Worm (Caenorhabditis elegans) whole organism, late embryonic: ENCODE results near the gene F08F1.9.

Source experiments
- C08G9.2 ChIP-seq: sonication (generic microtip); optimal IDR thresholded peaks from 2 replicates; lab custom pipeline; 2016; ENCODE audit warnings: mild to moderate bottlenecking, missing genetic modification characterization, moderate library complexity, missing compliant biosample characterization
- C38D4.7 ChIP-seq: fragments of 200-800 bp; sonication (Bioruptor generic); optimal IDR thresholded peaks from 2 replicates; lab custom pipeline; 2018; ENCODE audit warnings: mild to moderate bottlenecking, missing genetic modification characterization, moderate library complexity, missing compliant biosample characterization
- K02D7.2 ChIP-seq: sonication (generic microtip); optimal IDR thresholded peaks from 2 replicates; lab custom pipeline; 2017; ENCODE audit warnings: mild to moderate bottlenecking, missing genetic modification characterization, missing compliant biosample characterization
- K09A11.1 ChIP-seq: sonication (generic microtip); optimal IDR thresholded peaks from 2 replicates; lab custom pipeline; 2017; ENCODE audit warnings: antibody characterized with exemption, mild to moderate bottlenecking, missing genetic modification characterization, missing compliant biosample characterization; ENCODE audit not compliant: insufficient read depth
- T23F11.4 ChIP-seq: fragments of 200-800 bp; sonication (Bioruptor generic); optimal IDR thresholded peaks from 2 replicates; lab custom pipeline; 2018; ENCODE audit warnings: mild to moderate bottlenecking, missing genetic modification characterization, missing compliant biosample characterization
- Y22D7AL.16 ChIP-seq: sonication (generic microtip); optimal IDR thresholded peaks from 2 replicates; lab custom pipeline; 2016; ENCODE audit warnings: missing genetic modification characterization, missing compliant biosample characterization
- ahr-1 ChIP-seq: sonication (generic microtip); optimal IDR thresholded peaks from 2 replicates; lab custom pipeline; 2016; ENCODE audit warnings: missing genetic modification characterization, missing compliant biosample characterization
- ceh-14 ChIP-seq: sonication (generic microtip); optimal IDR thresholded peaks from 2 replicates; lab custom pipeline; 2016; ENCODE audit warnings: missing genotype, missing genetic modification characterization, missing compliant biosample characterization
- ceh-19 ChIP-seq: fragments of 200-800 bp; sonication (Bioruptor generic); optimal IDR thresholded peaks from 2 replicates; lab custom pipeline; 2018; ENCODE audit warnings: mild to moderate bottlenecking, missing genetic modification characterization, missing compliant biosample characterization
- ceh-2 ChIP-seq: sonication (generic microtip); optimal IDR thresholded peaks from 2 replicates; lab custom pipeline; 2016; ENCODE audit warnings: missing genotype, missing genetic modification characterization, missing compliant biosample characterization
- ceh-22 ChIP-seq: sonication (generic microtip); optimal IDR thresholded peaks from 2 replicates; lab custom pipeline; 2017; ENCODE audit warnings: missing biosample characterization, missing genetic modification characterization
- ceh-30 ChIP-seq: fragments of 150-350 bp; optimal IDR thresholded peaks from 2 replicates; lab custom pipeline; 2014; ENCODE audit warnings: missing biosample characterization, missing genetic modification characterization
- ceh-31 ChIP-seq: sonication (generic microtip); optimal IDR thresholded peaks from 2 replicates; lab custom pipeline; 2016; ENCODE audit warnings: missing genetic modification characterization, missing compliant biosample characterization
- ceh-34 ChIP-seq: sonication (generic microtip); optimal IDR thresholded peaks from 2 replicates; lab custom pipeline; 2016; ENCODE audit warnings: mild to moderate bottlenecking, missing genetic modification characterization, missing compliant biosample characterization
- ceh-48 ChIP-seq: sonication (generic microtip); optimal IDR thresholded peaks from 2 replicates; lab custom pipeline; 2016; ENCODE audit warnings: missing genetic modification characterization, inconsistent platforms, missing compliant biosample characterization
- ceh-6 ChIP-seq: fragments of 200-800 bp; sonication (Bioruptor generic); optimal IDR thresholded peaks from 2 replicates; lab custom pipeline; 2018; ENCODE audit warnings: mild to moderate bottlenecking, missing genetic modification characterization, missing compliant biosample characterization
- dve-1 ChIP-seq: sonication (generic microtip); optimal IDR thresholded peaks from 2 replicates; lab custom pipeline; 2017; ENCODE audit warnings: antibody characterized with exemption, mild to moderate bottlenecking, missing genetic modification characterization, missing compliant biosample characterization
- elt-2 ChIP-seq: sonication (generic microtip); optimal IDR thresholded peaks from 2 replicates; lab custom pipeline; 2016; ENCODE audit warnings: missing genetic modification reagents, missing genetic modification characterization, missing compliant biosample characterization
- eyg-1 ChIP-seq: sonication (generic microtip); optimal IDR thresholded peaks from 2 replicates; lab custom pipeline; 2016; ENCODE audit warnings: missing genotype, missing genetic modification characterization, missing compliant biosample characterization
- fax-1 ChIP-seq: sonication (generic microtip); optimal IDR thresholded peaks from 2 replicates; lab custom pipeline; 2016; ENCODE audit warnings: missing genotype, missing genetic modification characterization, missing compliant biosample characterization
- gmeb-2 ChIP-seq: sonication (generic microtip); optimal IDR thresholded peaks from 2 replicates; lab custom pipeline; 2016; ENCODE audit warnings: missing genetic modification characterization, inconsistent platforms, missing compliant biosample characterization
- hlh-13 ChIP-seq: fragments of 200-800 bp; sonication (Bioruptor generic); optimal IDR thresholded peaks from 2 replicates; lab custom pipeline; 2018; ENCODE audit warnings: mild to moderate bottlenecking, missing genetic modification characterization, missing compliant biosample characterization
- hlh-15 ChIP-seq: sonication (generic microtip); optimal IDR thresholded peaks from 2 replicates; lab custom pipeline; 2016; ENCODE audit warnings: missing genetic modification characterization, missing compliant biosample characterization
- hlh-30 ChIP-seq: sonication (generic microtip); optimal IDR thresholded peaks from 2 replicates; lab custom pipeline; 2017; ENCODE audit warnings: antibody characterized with exemption, missing genetic modification characterization, missing compliant biosample characterization; ENCODE audit not compliant: insufficient read depth
- mec-3 ChIP-seq: sonication (generic microtip); optimal IDR thresholded peaks from 2 replicates; lab custom pipeline; 2016; ENCODE audit warnings: borderline replicate concordance, missing genetic modification characterization, missing compliant biosample characterization
- nhr-11 ChIP-seq: fragments of 150-350 bp; optimal IDR thresholded peaks from 2 replicates; lab custom pipeline; 2014; ENCODE audit warnings: missing biosample characterization, missing genetic modification characterization
- npax-4 ChIP-seq: sonication (generic microtip); optimal IDR thresholded peaks from 2 replicates; lab custom pipeline; 2016; ENCODE audit warnings: missing genetic modification characterization, missing compliant biosample characterization
- odd-2 ChIP-seq: sonication (generic microtip); optimal IDR thresholded peaks from 2 replicates; lab custom pipeline; 2017; ENCODE audit warnings: antibody characterized with exemption, mild to moderate bottlenecking, missing genetic modification characterization, missing compliant biosample characterization
- pax-1 ChIP-seq: fragments of 150-350 bp; optimal IDR thresholded peaks from 2 replicates; lab custom pipeline; 2014; ENCODE audit warnings: missing biosample characterization, missing genetic modification characterization
- pha-4 ChIP-seq: fragments of 150-350 bp; optimal IDR thresholded peaks from 2 replicates; lab custom pipeline; 2018; ENCODE audit warnings: missing biosample characterization, missing genetic modification reagents, missing genetic modification characterization
- pqm-1 ChIP-seq: sonication (generic microtip); optimal IDR thresholded peaks from 2 replicates; lab custom pipeline; 2016; ENCODE audit warnings: missing genetic modification characterization, missing compliant biosample characterization
- ref-2 ChIP-seq: sonication (generic microtip); optimal IDR thresholded peaks from 2 replicates; lab custom pipeline; 2016; ENCODE audit warnings: missing genetic modification characterization, missing compliant biosample characterization
- rnt-1 ChIP-seq: sonication (generic microtip); optimal IDR thresholded peaks from 2 replicates; lab custom pipeline; 2016; ENCODE audit warnings: missing genetic modification characterization, missing compliant biosample characterization
- sdc-2 ChIP-seq: sonication (generic microtip); optimal IDR thresholded peaks from 2 replicates; lab custom pipeline; 2016; ENCODE audit warnings: missing genotype, missing genetic modification characterization, missing compliant biosample characterization
- sox-4 ChIP-seq: sonication (generic microtip); optimal IDR thresholded peaks from 2 replicates; lab custom pipeline; 2017; ENCODE audit warnings: mild to moderate bottlenecking, missing genetic modification characterization, inconsistent platforms, missing compliant biosample characterization
- syd-9 ChIP-seq: sonication (generic microtip); optimal IDR thresholded peaks from 2 replicates; lab custom pipeline; 2016; ENCODE audit warnings: mild to moderate bottlenecking, missing genetic modification characterization, moderate library complexity, missing compliant biosample characterization
- tbx-2 ChIP-seq: sonication (generic microtip); optimal IDR thresholded peaks from 2 replicates; lab custom pipeline; 2016; ENCODE audit warnings: missing genetic modification characterization, missing compliant biosample characterization
- ttx-3 ChIP-seq: sonication (generic microtip); optimal IDR thresholded peaks from 2 replicates; lab custom pipeline; 2016; ENCODE audit warnings: missing genetic modification reagents, missing genetic modification characterization, missing compliant biosample characterization
- unc-42 ChIP-seq: sonication (generic microtip); optimal IDR thresholded peaks from 2 replicates; lab custom pipeline; 2016; ENCODE audit warnings: missing genotype, missing genetic modification characterization, missing compliant biosample characterization
- unc-55 ChIP-seq: sonication (generic microtip); optimal IDR thresholded peaks from 2 replicates; lab custom pipeline; 2017; ENCODE audit warnings: missing biosample characterization, missing genetic modification reagents, missing genetic modification characterization
- unc-86 ChIP-seq: sonication (generic microtip); optimal IDR thresholded peaks from 2 replicates; lab custom pipeline; 2016; ENCODE audit warnings: missing genetic modification characterization, missing compliant biosample characterization
- zip-5 ChIP-seq: sonication (generic microtip); optimal IDR thresholded peaks from 2 replicates; lab custom pipeline; 2016; ENCODE audit warnings: missing genetic modification characterization, missing compliant biosample characterization

Gene F08F1.9

DNA sequence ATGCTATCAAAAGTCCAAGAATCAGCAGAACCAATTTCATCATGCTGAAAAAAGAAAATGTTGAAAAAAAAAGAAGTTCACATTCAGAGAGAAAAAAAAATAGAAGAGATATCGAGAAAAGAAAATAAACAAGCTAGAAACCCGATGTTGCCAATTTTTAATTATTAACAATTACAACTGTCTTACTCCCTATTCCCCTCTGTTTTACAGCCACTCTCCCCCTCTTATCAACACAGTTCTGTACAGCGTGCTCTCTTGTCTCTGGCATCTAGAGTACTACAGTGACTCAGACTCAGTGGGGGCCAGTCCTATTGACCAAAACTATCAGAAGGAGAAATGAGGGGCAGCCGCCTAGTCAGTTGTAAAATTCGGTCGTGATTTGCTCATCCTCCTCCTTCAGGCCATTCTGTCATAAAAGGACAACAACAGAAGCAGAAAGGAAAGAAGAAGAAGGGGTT, 18.1 kb downstream of the F08F1.9 start, which contains the start of gene wrk-1:
Gene wrk-1, minus strand, starts transcription at position 51 of the 458 bp plus-strand sequence.
- TF ChIP-seq ceh-34 (tag; lab: Kevin White, UChicago) (no peak), ceh-2 (tag; lab: Kevin White, UChicago) (no peak), C08G9.2 (tag; lab: Kevin White, UChicago) (no peak), ceh-22 (tag; lab: Kevin White, UChicago) (no peak), K02D7.2 (no peak), elt-2 (tag; lab: Kevin White, UChicago) (no peak)

DNA sequence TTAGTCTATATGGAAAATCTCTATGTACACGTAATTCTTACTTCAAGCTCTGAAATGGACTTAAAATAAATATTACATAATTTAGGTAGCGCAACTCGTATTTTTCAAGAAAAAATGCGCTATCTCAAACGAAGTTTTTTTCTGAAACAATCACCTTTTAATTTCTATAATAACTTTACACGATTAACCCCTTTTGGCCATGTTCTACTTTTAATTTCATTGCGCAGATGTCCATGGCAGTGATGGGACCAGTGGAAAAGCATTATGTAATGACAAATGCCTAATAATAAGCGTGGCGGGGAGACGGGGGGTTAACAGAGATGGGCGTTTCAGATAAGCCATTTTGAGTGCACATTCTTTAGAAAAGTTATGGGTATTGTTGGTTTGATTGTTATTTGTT, 19.1 kb downstream of the F08F1.9 start:
- TF ChIP-seq tbx-2: no peak
- TF ChIP-seq ceh-30 (tag; lab: Kevin White, UChicago): no peak
- TF ChIP-seq rnt-1 (tag; lab: Kevin White, UChicago): no peak
- TF ChIP-seq sox-4 (tag; lab: Kevin White, UChicago): no peak
- TF ChIP-seq pqm-1 (tag; lab: Kevin White, UChicago): no peak
- no peak for TF ChIP-seq fax-1 (tag; lab: Kevin White, UChicago)
- TF ChIP-seq gmeb-2 (tag; lab: Kevin White, UChicago): no peak
- TF ChIP-seq C08G9.2 (tag; lab: Kevin White, UChicago): no peak
- no peak for TF ChIP-seq ref-2
- no peak for TF ChIP-seq unc-86 (tag; lab: Kevin White, UChicago)
- TF ChIP-seq K02D7.2: no peak
- no peak for TF ChIP-seq eyg-1 (tag; lab: Kevin White, UChicago)
- no peak for TF ChIP-seq dve-1 (tag; lab: Kevin White, UChicago)
- no peak for TF ChIP-seq unc-42 (tag; lab: Kevin White, UChicago)
- no peak for TF ChIP-seq hlh-30 (tag; lab: Kevin White, UChicago)
- no peak for TF ChIP-seq ceh-19
- no peak for TF ChIP-seq C38D4.7 (GFP tag; lab: Kevin White, UChicago)
- no peak for TF ChIP-seq sdc-2 (tag; lab: Kevin White, UChicago)
- no peak for TF ChIP-seq hlh-15 (tag; lab: Kevin White, UChicago)

DNA sequence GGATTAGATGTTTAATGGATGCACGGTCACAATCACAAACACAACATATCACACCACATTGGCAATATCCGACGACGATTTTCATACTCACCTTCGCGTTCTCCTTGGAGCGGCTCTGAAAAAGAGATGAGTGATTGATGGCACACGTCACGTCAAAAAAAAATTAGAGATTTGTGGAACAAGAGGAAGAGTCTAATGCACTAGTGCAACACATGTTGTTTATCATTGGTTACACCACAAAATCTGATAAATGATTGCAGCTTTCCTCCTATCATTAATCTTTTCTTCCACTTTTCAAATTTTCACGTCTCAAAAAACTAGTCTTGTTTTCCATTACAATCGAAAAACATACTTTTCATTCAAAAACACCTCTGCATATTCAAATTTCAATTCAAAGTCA, 20.1 kb downstream of the F08F1.9 start:
- TF ChIP-seq unc-55 (GFP tag; lab: Kevin White, UChicago) (peak; percentile 85), pax-1 (tag; lab: Kevin White, UChicago) (no peak), ceh-19 (no peak)

DNA sequence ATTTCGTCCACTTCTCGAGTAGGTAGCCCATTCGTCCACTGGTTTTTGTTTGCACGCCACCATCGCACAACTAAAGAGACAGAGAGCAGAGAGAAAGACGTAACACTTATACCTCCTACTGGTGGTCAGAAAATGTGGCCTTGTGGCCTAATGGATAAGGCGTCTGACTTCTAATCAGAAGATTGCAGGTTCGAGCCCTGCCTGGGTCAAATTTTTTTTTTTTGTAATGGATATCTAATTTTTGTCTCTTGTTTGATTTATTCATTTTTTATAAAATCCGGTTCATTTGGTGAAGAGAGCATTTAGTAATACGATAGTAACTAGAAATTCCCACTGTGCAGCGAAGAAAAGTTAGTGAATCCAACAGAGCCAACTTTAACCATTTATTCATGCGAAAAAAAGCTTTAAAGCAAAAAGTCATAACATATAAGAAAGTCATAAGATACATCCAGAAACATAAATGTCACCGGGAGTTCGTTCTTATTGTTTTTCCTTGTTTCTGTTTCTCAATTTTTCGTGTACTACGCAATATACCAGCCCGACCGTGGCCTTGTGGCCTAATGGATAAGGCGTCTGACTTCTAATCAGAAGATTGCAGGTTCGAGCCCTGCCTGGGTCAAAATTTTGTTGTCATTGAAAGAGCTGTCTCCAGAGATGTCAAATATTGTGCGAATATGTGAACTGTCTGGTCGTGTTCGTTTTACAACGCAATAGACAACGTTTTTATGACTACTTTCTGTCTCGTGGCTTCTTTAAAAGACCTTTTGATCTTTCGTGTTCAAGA, 24.4 kb downstream of the F08F1.9 start:
- TF ChIP-seq K09A11.1 (tag; lab: Kevin White, UChicago) (peak; percentile 53), hlh-15 (tag; lab: Kevin White, UChicago) (peak; percentile 4), ceh-31 (peak; percentile 63), nhr-11 (tag; lab: Kevin White, UChicago) (no peak), odd-2 (tag; lab: Kevin White, UChicago) (no peak), sox-4 (tag; lab: Kevin White, UChicago) (peak; percentile 52), dve-1 (tag; lab: Kevin White, UChicago) (peak; percentile 71), npax-4 (tag; lab: Kevin White, UChicago) (peak; percentile 25), hlh-13 (GFP tag; lab: Kevin White, UChicago) (peak; percentile 50), fax-1 (tag; lab: Kevin White, UChicago) (peak; percentile 64), sdc-2 (tag; lab: Kevin White, UChicago) (peak; percentile 76), ceh-48 (tag; lab: Kevin White, UChicago) (peak; percentile 15), Y22D7AL.16 (tag; lab: Kevin White, UChicago) (peak; percentile 31), hlh-30 (tag; lab: Kevin White, UChicago) (peak; percentile 22), ttx-3 (tag; lab: Kevin White, UChicago) (peak; percentile 77), zip-5 (tag; lab: Kevin White, UChicago) (peak; percentile 56), unc-55 (GFP tag; lab: Kevin White, UChicago) (no peak), ceh-34 (tag; lab: Kevin White, UChicago) (peak; percentile 72), gmeb-2 (tag; lab: Kevin White, UChicago) (peak; percentile 62), ceh-6 (GFP tag; lab: Kevin White, UChicago) (peak; percentile 54), C38D4.7 (GFP tag; lab: Kevin White, UChicago) (peak; percentile 72), unc-86 (tag; lab: Kevin White, UChicago) (peak; percentile 67), K02D7.2 (peak; percentile 33), C08G9.2 (tag; lab: Kevin White, UChicago) (peak; percentile 70), ceh-14 (tag; lab: Kevin White, UChicago) (peak; percentile 77), mec-3 (tag; lab: Kevin White, UChicago) (no peak), pha-4 (no peak), T23F11.4 (GFP tag; lab: Kevin White, UChicago) (peak; percentile 46), ceh-2 (tag; lab: Kevin White, UChicago) (peak; percentile 81), ahr-1 (tag; lab: Kevin White, UChicago) (peak; percentile 44), ref-2 (peak; percentile 70), syd-9 (tag; lab: Kevin White, UChicago) (peak; percentile 77)
